Worm (Caenorhabditis elegans): Measurements from ENCODE around the gene F54F7.10.

DNA sequence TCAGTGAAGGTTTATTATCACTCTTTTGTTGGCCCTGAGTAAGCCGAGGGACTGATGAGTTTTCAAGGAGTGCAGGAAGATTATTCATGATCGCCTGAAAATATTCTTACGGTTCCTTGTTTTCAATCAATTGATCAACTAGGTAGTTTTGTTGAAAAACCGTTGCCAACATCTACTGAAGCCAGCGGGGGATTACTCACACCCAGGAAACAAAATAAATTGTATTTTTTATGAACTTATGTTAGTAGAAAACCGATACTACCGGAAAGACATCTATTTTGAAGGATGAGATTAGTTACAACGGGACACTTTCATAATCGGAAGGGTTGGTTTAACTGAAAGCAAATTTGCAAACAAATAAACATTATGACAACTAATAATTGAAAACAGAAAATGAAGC, 14.7 kb downstream of the F54F7.10 start, which contains the start of gene Y62H9A.2:
- no peak for TF ChIP-seq unc-98 (GFP tag; IDR thresholded peaks at IDR 0.05)
- no peak for TF ChIP-seq ceh-63 (GFP tag; optimal IDR thresholded peaks at IDR 0.05)
- TF ChIP-seq nhr-11 (tag; optimal IDR thresholded peaks at IDR 0.05) = no peak
- no peak for TF ChIP-seq lin-14 (GFP tag; optimal IDR thresholded peaks at IDR 0.05)
